Worm (Caenorhabditis elegans) whole organism, L3 larva: ENCODE measurements around the gene E01G4.3.

Source experiments
- mdl-1 ChIP-seq: fragments of 150-350 bp; optimal IDR thresholded peaks from 2 replicates; lab custom pipeline; 2014; ENCODE audit warnings: missing biosample characterization, missing genetic modification characterization
- nhr-237 ChIP-seq: fragments of 150-350 bp; optimal IDR thresholded peaks from 2 replicates; lab custom pipeline; 2014; ENCODE audit warnings: missing biosample characterization, missing genetic modification characterization
- nhr-28 ChIP-seq: fragments of 150-350 bp; optimal IDR thresholded peaks from 2 replicates; lab custom pipeline; 2014; ENCODE audit warnings: missing biosample characterization, missing genetic modification characterization
- zag-1 ChIP-seq: fragments of 150-350 bp; optimal IDR thresholded peaks from 2 replicates; lab custom pipeline; 2014; ENCODE audit warnings: missing biosample characterization, missing genetic modification characterization
- ztf-11 ChIP-seq: fragments of 150-350 bp; optimal IDR thresholded peaks from 2 replicates; lab custom pipeline; 2014; ENCODE audit warnings: missing biosample characterization, missing genetic modification characterization

- no peak for TF ChIP-seq mdl-1
- TF ChIP-seq nhr-28 (tag; lab: Kevin White, UChicago), result no peak
- TF ChIP-seq zag-1 (tag; lab: Kevin White, UChicago), result no peak
- no peak for TF ChIP-seq nhr-237 (tag; lab: Kevin White, UChicago)
- TF ChIP-seq ztf-11 (tag; lab: Kevin White, UChicago), result no peak
Observed at ce11 chrII:13451321-13451720, 18.1 kb downstream of the E01G4.3 start.
